Fruit fly (Drosophila melanogaster): ENCODE results near the gene CG11327.

Gene CG11327

dm6 chr2L:6649085-6649754, 37.3 kb downstream of the CG11327 start, which contains the start of the genes CG31635 and Tango1 (continued):
- TF ChIP-seq tna (GFP tag; IDR thresholded peaks at IDR 0.05; ENCODE audit: partially characterized antibody) (no peak), CG9817 (tag; optimal IDR thresholded peaks at IDR 0.05) (no peak), pum (GFP tag; optimal IDR thresholded peaks at IDR 0.05) (no peak), toy (GFP tag; IDR thresholded peaks at IDR 0.05) (no peak), CG43689 (GFP tag; IDR thresholded peaks at IDR 0.05) (no peak), Vsx1 (GFP tag; optimal IDR thresholded peaks at IDR 0.05) (no peak), corto (GFP tag; optimal IDR thresholded peaks at IDR 0.05) (no peak), Blimp-1 (GFP tag; optimal IDR thresholded peaks at IDR 0.05) (no peak), CG11723 (GFP tag; optimal IDR thresholded peaks at IDR 0.05) (no peak), E2f2 (GFP tag; IDR thresholded peaks at IDR 0.05) (peak; percentile 76), HLH4C (GFP tag; IDR thresholded peaks at IDR 0.05; ENCODE audit: partially characterized antibody) (no peak), CG2199 (GFP tag; IDR thresholded peaks at IDR 0.05) (no peak), CG17612 (GFP tag; IDR thresholded peaks at IDR 0.05) (no peak), CG1603 (tag; optimal IDR thresholded peaks at IDR 0.05) (no peak), CG16779 (GFP tag; IDR thresholded peaks at IDR 0.05) (no peak), CG3407 (GFP tag; optimal IDR thresholded peaks at IDR 0.05) (no peak), CG10366 (GFP tag; IDR thresholded peaks at IDR 0.05) (no peak), knrl (GFP tag; IDR thresholded peaks at IDR 0.05; ENCODE audit: partially characterized antibody) (peak; percentile 30; the same call in 1 of the 3 replicates), klu (GFP tag; IDR thresholded peaks at IDR 0.05) (no peak), CG15479 (GFP tag; optimal IDR thresholded peaks at IDR 0.05) (peak; percentile 31), CG15696 (tag; optimal IDR thresholded peaks at IDR 0.05) (no peak), CG3065 (GFP tag; optimal IDR thresholded peaks at IDR 0.05) (no peak), B-H1 (GFP tag; IDR thresholded peaks at IDR 0.05) (no peak), CG2129 (GFP tag; IDR thresholded peaks at IDR 0.05; ENCODE audit: partially characterized antibody) (no peak), Drgx (GFP tag; IDR thresholded peaks at IDR 0.05) (no peak), Nf-YC (tag; optimal IDR thresholded peaks at IDR 0.05) (no peak), Usf (GFP tag; optimal IDR thresholded peaks at IDR 0.05) (no peak), CG4404 (GFP tag; IDR thresholded peaks at IDR 0.05) (no peak), CG32532 (GFP tag; IDR thresholded peaks at IDR 0.05) (no peak), slbo (GFP tag; IDR thresholded peaks at IDR 0.05) (no peak), CG2202 (tag; optimal IDR thresholded peaks at IDR 0.05) (no peak), CG11504 (tag; optimal IDR thresholded peaks at IDR 0.05) (no peak), Dll (GFP tag; IDR thresholded peaks at IDR 0.05; ENCODE audit: partially characterized antibody) (0 out of 4 replicates have a peak, but pooled peaks have one; percentile 20), vfl (GFP tag; optimal IDR thresholded peaks at IDR 0.05) (no peak), cas (GFP tag; IDR thresholded peaks at IDR 0.05) (no peak), CG2712 (tag; optimal IDR thresholded peaks at IDR 0.05) (peak; percentile 33), kah (GFP tag; optimal IDR thresholded peaks at IDR 0.05) (no peak), croc (GFP tag; conservative IDR thresholded peaks at IDR 0.05) (no peak), CG10979 (tag; optimal IDR thresholded peaks at IDR 0.05) (no peak), CG7786 (GFP tag; optimal IDR thresholded peaks at IDR 0.05) (no peak), CG18262 (tag; optimal IDR thresholded peaks at IDR 0.05) (no peak), ara (GFP tag; IDR thresholded peaks at IDR 0.05) (no peak), CG8765 (GFP tag; IDR thresholded peaks at IDR 0.05) (no peak), jigr1 (GFP tag; IDR thresholded peaks at IDR 0.05) (no peak), D19A (tag; optimal IDR thresholded peaks at IDR 0.05) (no peak), gce (GFP tag; IDR thresholded peaks at IDR 0.05) (no peak), CG11695 (GFP tag; IDR thresholded peaks at IDR 0.05) (no peak), CG14441 (GFP tag; IDR thresholded peaks at IDR 0.05) (0 out of 2 replicates have a peak, but pooled peaks have one; percentile 14), Asciz (GFP tag; optimal IDR thresholded peaks at IDR 0.05) (no peak), bsh (GFP tag; optimal IDR thresholded peaks at IDR 0.05) (no peak)

Data from whole organism, embryonic.